Fruit fly (Drosophila melanogaster): ENCODE measurements around the gene Rubicon.

DNA sequence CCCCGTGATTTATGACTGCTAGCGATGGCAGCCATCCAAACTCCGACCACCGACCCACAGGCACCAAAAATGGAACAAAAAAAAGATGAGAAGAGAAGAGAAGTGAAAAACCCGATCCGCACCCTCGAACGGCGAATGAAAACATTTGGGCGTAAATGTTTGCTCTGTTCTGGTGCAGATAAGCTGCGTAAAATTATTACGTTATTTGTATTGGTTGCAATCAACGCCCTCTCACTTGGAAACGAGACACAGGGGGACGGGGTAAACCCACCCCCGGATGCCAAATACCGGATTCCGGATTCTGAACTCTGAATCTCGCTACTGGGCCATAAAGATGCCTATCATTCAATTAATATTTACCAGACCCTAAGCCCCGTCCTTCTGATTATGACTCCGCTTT lies 39.9 kb upstream of the Rubicon start:
- no peak for TF ChIP-seq pan (optimal IDR thresholded peaks at IDR 0.05)
- no peak for TF ChIP-seq usp (GFP tag; optimal IDR thresholded peaks at IDR 0.05)

Data from whole organism.